Worm (Caenorhabditis elegans) whole organism, L4 larva: ENCODE data around the gene pgap-2.
A peak's percentile ranks its signal among the peaks of the same experiment; 100 is the strongest.

Source experiments
- F10B5.3 ChIP-seq: sonication (generic microtip); optimal IDR thresholded peaks from 2 replicates; lab custom pipeline; 2016; ENCODE audit warnings: mild to moderate bottlenecking, missing genetic modification characterization, missing compliant biosample characterization
- F26F4.8 ChIP-seq: fragments of 200-800 bp; sonication (Bioruptor generic); conservative IDR thresholded peaks from 2 replicates; pipeline ENCODE4 v1.3.6; 2022; ENCODE audit warnings: missing genetic modification characterization, missing compliant biosample characterization
- Y48G9A.11 ChIP-seq: fragments of 200-800 bp; sonication (Bioruptor generic); IDR thresholded peaks from 2 replicates; pipeline ENCODE4 v1.3.6; 2022; ENCODE audit warnings: missing genetic modification reagents, missing genetic modification characterization, missing compliant biosample characterization
- Y5F2A.4 ChIP-seq: fragments of 200-800 bp; sonication (Bioruptor generic); optimal IDR thresholded peaks from 2 replicates; lab custom pipeline; 2018; ENCODE audit warnings: mild to moderate bottlenecking, missing genetic modification characterization, missing compliant biosample characterization
- Y75B8A.6 ChIP-seq: fragments of 200-800 bp; sonication (Bioruptor generic); IDR thresholded peaks from 2 replicates; pipeline ENCODE4 v1.3.6; 2022; ENCODE audit warnings: missing genetic modification reagents, missing genetic modification characterization, missing compliant biosample characterization
- aha-1 ChIP-seq: fragments of 150-350 bp; peaks from one replicate; lab custom pipeline; 2014; ENCODE audit warnings: missing biosample characterization, missing genetic modification characterization
- ceh-20 ChIP-seq: fragments of 200-800 bp; sonication (Bioruptor generic); IDR thresholded peaks from 2 replicates; pipeline ENCODE4 v1.3.6; 2022; ENCODE audit warnings: missing genetic modification reagents, missing genetic modification characterization, missing compliant biosample characterization
- ces-1 ChIP-seq: fragments of 150-350 bp; sonication (generic microtip); optimal IDR thresholded peaks from 4 replicates; lab custom pipeline; 2014; ENCODE audit warnings: missing biosample characterization, missing genetic modification reagents, missing genetic modification characterization
- cey-2 ChIP-seq: sonication (generic microtip); optimal IDR thresholded peaks from 3 replicates; lab custom pipeline; 2017; ENCODE audit warnings: missing genetic modification characterization, mild to moderate bottlenecking, missing compliant biosample characterization, antibody characterized with exemption, borderline replicate concordance; ENCODE audit not compliant: insufficient read depth
- daf-12 ChIP-seq: fragments of 150-350 bp; optimal IDR thresholded peaks from 2 replicates; lab custom pipeline; 2014; ENCODE audit warnings: missing biosample characterization, missing genetic modification reagents, missing genetic modification characterization
- daf-16 ChIP-seq, 3 experiments: sonication (generic microtip); optimal IDR thresholded peaks; 2 replicates each; lab custom pipeline; 2016 to 2017; ENCODE audit warnings: missing genetic modification characterization in 3 of 3, missing genetic modification reagents in 3 of 3, mild to moderate bottlenecking in 2 of 3, missing compliant biosample characterization in 2 of 3, missing biosample characterization in 1 of 3, moderate library complexity in 1 of 3
- daf-8 ChIP-seq: fragments of 200-800 bp; sonication (Bioruptor generic); IDR thresholded peaks from 2 replicates; pipeline ENCODE4 v1.3.6; 2022; ENCODE audit warnings: missing genetic modification characterization, missing compliant biosample characterization
- dmd-6 ChIP-seq: fragments of 200-800 bp; sonication (Bioruptor generic); IDR thresholded peaks from 2 replicates; pipeline ENCODE4 v1.3.6; 2022; ENCODE audit warnings: missing genetic modification reagents, missing genetic modification characterization, missing compliant biosample characterization
- dpl-1 ChIP-seq: fragments of 150-350 bp; optimal IDR thresholded peaks from 2 replicates; lab custom pipeline; 2014; ENCODE audit warnings: missing biosample characterization, missing genetic modification reagents, missing genetic modification characterization
- dve-1 ChIP-seq: sonication (generic microtip); optimal IDR thresholded peaks from 2 replicates; lab custom pipeline; 2017; ENCODE audit warnings: antibody characterized with exemption, mild to moderate bottlenecking, missing genetic modification characterization, missing compliant biosample characterization; ENCODE audit not compliant: insufficient read depth
- egl-43 ChIP-seq: fragments of 200-800 bp; sonication (Bioruptor generic); IDR thresholded peaks from 2 replicates; pipeline ENCODE4 v1.3.6; 2022; ENCODE audit warnings: missing genetic modification reagents, missing genetic modification characterization, missing compliant biosample characterization
- fos-1 ChIP-seq: fragments of 150-350 bp; optimal IDR thresholded peaks from 2 replicates; lab custom pipeline; 2014; ENCODE audit warnings: missing biosample characterization, missing genetic modification characterization
- hlh-11 ChIP-seq: fragments of 200-800 bp; sonication (Bioruptor generic); optimal IDR thresholded peaks from 2 replicates; lab custom pipeline; 2018; ENCODE audit warnings: mild to moderate bottlenecking, missing genetic modification characterization, missing compliant biosample characterization
- hlh-30 ChIP-seq: sonication (generic microtip); optimal IDR thresholded peaks from 2 replicates; lab custom pipeline; 2017; ENCODE audit warnings: antibody characterized with exemption, mild to moderate bottlenecking, missing genetic modification characterization, missing compliant biosample characterization; ENCODE audit not compliant: insufficient read depth
- hmg-1.1 ChIP-seq: fragments of 200-800 bp; sonication (Bioruptor generic); IDR thresholded peaks from 2 replicates; pipeline ENCODE4 v1.3.6; 2022; ENCODE audit warnings: missing genetic modification reagents, missing genetic modification characterization, missing compliant biosample characterization
- lin-39 ChIP-seq: fragments of 150-350 bp; optimal IDR thresholded peaks from 2 replicates; lab custom pipeline; 2014; ENCODE audit warnings: missing biosample characterization, missing genetic modification reagents, missing genetic modification characterization
- lsy-2 ChIP-seq, 2 experiments: fragments of 150-350 bp in 1 of 2; sonication (generic microtip) in 1 of 2; optimal IDR thresholded peaks; 2 replicates each; lab custom pipeline; 2014 to 2017; ENCODE audit warnings: missing biosample characterization in 2 of 2, missing genetic modification characterization in 2 of 2
- mdl-1 ChIP-seq, 2 experiments: fragments of 150-350 bp in 1 of 2; sonication (generic microtip) in 1 of 2; optimal IDR thresholded peaks; 2 replicates each; lab custom pipeline; 2014 to 2017; ENCODE audit warnings: missing biosample characterization in 2 of 2, missing genetic modification characterization in 2 of 2
- mep-1 ChIP-seq: fragments of 150-350 bp; sonication (generic microtip); optimal IDR thresholded peaks from 3 replicates; lab custom pipeline; 2014; ENCODE audit warnings: missing biosample characterization, missing genetic modification characterization
- mxl-2 ChIP-seq: fragments of 200-800 bp; sonication (Bioruptor generic); conservative IDR thresholded peaks from 2 replicates; pipeline ENCODE4 v1.3.6; 2022; ENCODE audit warnings: missing genetic modification reagents, missing genetic modification characterization, missing compliant biosample characterization
- mxl-3 ChIP-seq: fragments of 200-800 bp; sonication (Bioruptor generic); optimal IDR thresholded peaks from 2 replicates; lab custom pipeline; 2018; ENCODE audit warnings: mild to moderate bottlenecking, missing genetic modification characterization, missing compliant biosample characterization
- nhr-11 ChIP-seq: fragments of 150-350 bp; optimal IDR thresholded peaks from 2 replicates; lab custom pipeline; 2014; ENCODE audit warnings: missing biosample characterization, missing genetic modification characterization
- nhr-25 ChIP-seq: sonication (generic microtip); optimal IDR thresholded peaks from 2 replicates; lab custom pipeline; 2017; ENCODE audit warnings: missing genetic modification characterization, mild to moderate bottlenecking, missing compliant biosample characterization, antibody characterized with exemption, moderate library complexity, borderline replicate concordance; ENCODE audit not compliant: insufficient read depth
- nhr-28 ChIP-seq: fragments of 150-350 bp; optimal IDR thresholded peaks from 2 replicates; lab custom pipeline; 2014; ENCODE audit warnings: missing biosample characterization, missing genetic modification characterization
- nhr-6 ChIP-seq: fragments of 150-350 bp; optimal IDR thresholded peaks from 2 replicates; lab custom pipeline; 2014; ENCODE audit warnings: missing biosample characterization, missing genetic modification characterization
- pha-4 ChIP-seq, 2 experiments: fragments of 150-350 bp in 1 of 2; fragments of 200-800 bp in 1 of 2; sonication (Bioruptor generic) in 1 of 2; IDR thresholded peaks in 1 of 2; optimal IDR thresholded peaks in 1 of 2; 2 replicates each; pipeline versions ENCODE4 v1.3.6 to Lab custom; 2014 to 2022; ENCODE audit warnings: missing genetic modification characterization in 2 of 2, missing genetic modification reagents in 2 of 2, missing biosample characterization in 1 of 2, missing compliant biosample characterization in 1 of 2
- pqm-1 ChIP-seq: sonication (generic microtip); optimal IDR thresholded peaks from 2 replicates; lab custom pipeline; 2017; ENCODE audit warnings: missing biosample characterization, missing genetic modification characterization
- rbr-2 ChIP-seq: sonication (generic microtip); optimal IDR thresholded peaks from 2 replicates; lab custom pipeline; 2016; ENCODE audit warnings: missing genotype, missing genetic modification characterization, missing compliant biosample characterization
- set-16 ChIP-seq: fragments of 200-800 bp; sonication (Bioruptor generic); IDR thresholded peaks from 2 replicates; pipeline ENCODE4 v1.3.6; 2022; ENCODE audit warnings: missing genetic modification reagents, missing genetic modification characterization, missing compliant biosample characterization
- skn-1 ChIP-seq: fragments of 150-350 bp; optimal IDR thresholded peaks from 2 replicates; lab custom pipeline; 2014; ENCODE audit warnings: missing biosample characterization, missing genetic modification characterization
- snpc-4 ChIP-seq: fragments of 150-350 bp; optimal IDR thresholded peaks from 2 replicates; lab custom pipeline; 2014; ENCODE audit warnings: missing biosample characterization, missing genetic modification characterization
- spr-1 ChIP-seq: sonication (generic microtip); optimal IDR thresholded peaks from 2 replicates; lab custom pipeline; 2016; ENCODE audit warnings: mild to moderate bottlenecking, missing genetic modification characterization, missing compliant biosample characterization
- tag-97 ChIP-seq: fragments of 200-800 bp; sonication (Bioruptor generic); IDR thresholded peaks from 2 replicates; pipeline ENCODE4 v1.3.6; 2022; ENCODE audit warnings: missing genetic modification characterization, missing compliant biosample characterization
- unc-62 ChIP-seq, 3 experiments: fragments of 150-350 bp in 1 of 3; sonication (generic microtip); optimal IDR thresholded peaks in 2 of 3; peaks in 1 of 3; 1 replicate in 1 of 3; 2 replicates in 2 of 3; lab custom pipeline; 2014 to 2017; ENCODE audit warnings: missing biosample characterization in 3 of 3, missing genetic modification characterization in 3 of 3, missing genetic modification reagents in 3 of 3, missing genotype in 1 of 3
- zag-1 ChIP-seq: fragments of 150-350 bp; optimal IDR thresholded peaks from 2 replicates; lab custom pipeline; 2014; ENCODE audit warnings: missing biosample characterization, missing genetic modification characterization
- ztf-11 ChIP-seq: fragments of 150-350 bp; optimal IDR thresholded peaks from 2 replicates; lab custom pipeline; 2014; ENCODE audit warnings: missing biosample characterization, missing genetic modification characterization

The pgap-2 gene

ce11 chrIII:4659426-4659825 lies 45.9 kb upstream of the pgap-2 start:
- TF ChIP-seq hlh-30 (no peak), fos-1 (tag; lab: Kevin White, UChicago) (no peak), Y5F2A.4 (GFP tag; lab: Kevin White, UChicago) (no peak), unc-62 (GFP tag; optimal IDR thresholded peaks at IDR 0.05 in 1 of 2; lab: Kevin White, UChicago) (peak in 1 of 2 experiments; percentile 65), unc-62 (tag; optimal IDR thresholded peaks at IDR 0.05; lab: Kevin White, UChicago) (no peak), aha-1 (tag; lab: Kevin White, UChicago) (peak; percentile 98)

- peak; percentile 16 for TF ChIP-seq aha-1 (tag; lab: Kevin White, UChicago)
- TF ChIP-seq F26F4.8 (GFP tag; lab: Robert Waterston, UW), result no peak
- no peak for TF ChIP-seq egl-43 (GFP tag; lab: Robert Waterston, UW)
Measured at ce11 chrIII:4665272-4665671, 40.0 kb upstream of the pgap-2 start, which contains the start of gene T23F11.4. Gene T23F11.4, minus strand, starts transcription at chrIII:4665372.

- peak; percentile 26 to 78 for TF ChIP-seq mdl-1 (tag; optimal IDR thresholded peaks at IDR 0.05; lab: Kevin White, UChicago)
- TF ChIP-seq hlh-30, result peak; percentile 46
- TF ChIP-seq rbr-2 (tag; lab: Kevin White, UChicago), result peak; percentile 70
- TF ChIP-seq zag-1 (tag; lab: Kevin White, UChicago), result no peak
- TF ChIP-seq F10B5.3, result no peak
- peak; percentile 59 for TF ChIP-seq hlh-11 (tag; lab: Kevin White, UChicago)
- peak; percentile 22 for TF ChIP-seq mxl-3 (GFP tag; lab: Kevin White, UChicago)
- peak; percentile 62; the same call in 1 of the 2 replicates for TF ChIP-seq hmg-1.1 (GFP tag; lab: Robert Waterston, UW)
- TF ChIP-seq set-16 (GFP tag; lab: Robert Waterston, UW), result peak; percentile 63
- no peak for TF ChIP-seq skn-1 (tag; lab: Kevin White, UChicago)
- TF ChIP-seq nhr-25 (tag; lab: Kevin White, UChicago), result peak; percentile 66
- TF ChIP-seq nhr-28 (tag; lab: Kevin White, UChicago), result peak; percentile 39
- TF ChIP-seq nhr-11 (tag; lab: Kevin White, UChicago), result peak; percentile 19
- peak; percentile 59 for TF ChIP-seq mep-1 (tag; lab: Kevin White, UChicago)
- TF ChIP-seq ztf-11, result no peak
- TF ChIP-seq unc-62 (GFP tag; optimal IDR thresholded peaks at IDR 0.05 in 1 of 2; lab: Kevin White, UChicago), result peak in 1 of 2 experiments; percentile 82
- no peak for TF ChIP-seq unc-62 (tag; optimal IDR thresholded peaks at IDR 0.05; lab: Kevin White, UChicago)
Measured at ce11 chrIII:4666753-4667400, 38.4 kb upstream of the pgap-2 start.

DNA sequence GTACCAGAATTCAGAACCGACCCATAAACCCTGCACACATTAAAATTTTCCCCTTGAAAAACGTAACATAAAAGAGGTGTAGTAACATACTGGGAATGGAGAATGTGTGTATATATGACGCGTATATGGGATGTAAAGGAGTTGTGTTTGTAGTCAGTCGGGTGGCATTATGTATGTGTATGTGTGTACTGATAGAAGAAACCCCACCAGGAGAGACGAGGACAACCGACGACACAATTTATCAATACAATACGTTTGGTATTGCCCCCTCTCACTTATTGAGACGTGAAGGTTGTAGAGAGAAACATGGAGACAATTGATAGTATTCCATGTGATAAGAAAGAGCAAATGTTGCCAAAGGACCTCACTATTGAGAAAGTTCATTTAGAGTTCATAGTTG lies 37.2 kb upstream of the pgap-2 start:
- TF ChIP-seq ceh-20 (GFP tag; lab: Robert Waterston, UW) (no peak), Y48G9A.11 (GFP tag; lab: Robert Waterston, UW) (no peak), nhr-6 (tag; lab: Kevin White, UChicago) (no peak), spr-1 (no peak), lsy-2 (tag; optimal IDR thresholded peaks at IDR 0.05; lab: Kevin White, UChicago) (no peak), nhr-11 (tag; lab: Kevin White, UChicago) (no peak), Y75B8A.6 (GFP tag; lab: Robert Waterston, UW) (no peak), mxl-2 (GFP tag; lab: Robert Waterston, UW) (no peak), pqm-1 (tag; lab: Kevin White, UChicago) (peak; percentile 85), tag-97 (no peak), lin-39 (no peak), dpl-1 (no peak), cey-2 (no peak), fos-1 (tag; lab: Kevin White, UChicago) (no peak), snpc-4 (tag; lab: Kevin White, UChicago) (no peak), dmd-6 (GFP tag; lab: Robert Waterston, UW) (0 out of 2 replicates have a peak, but pooled peaks have one; percentile 13), aha-1 (tag; lab: Kevin White, UChicago) (peak; percentile 66), ztf-11 (no peak), ces-1 (GFP tag; lab: Kevin White, UChicago) (no peak), daf-12 (tag; lab: Kevin White, UChicago) (no peak), pha-4 (GFP tag; IDR thresholded peaks at IDR 0.05; lab: Robert Waterston, UW) (no peak), pha-4 (tag; optimal IDR thresholded peaks at IDR 0.05; lab: Kevin White, UChicago) (no peak), daf-16 (GFP tag; optimal IDR thresholded peaks at IDR 0.05; lab: Kevin White, UChicago) (no peak), daf-16 (tag; optimal IDR thresholded peaks at IDR 0.05; lab: Kevin White, UChicago) (peak; percentile 56), F26F4.8 (GFP tag; lab: Robert Waterston, UW) (no peak), skn-1 (tag; lab: Kevin White, UChicago) (no peak), dve-1 (peak; percentile 21), daf-8 (GFP tag; lab: Robert Waterston, UW) (no peak), hmg-1.1 (GFP tag; lab: Robert Waterston, UW) (no peak), mdl-1 (tag; optimal IDR thresholded peaks at IDR 0.05; lab: Kevin White, UChicago) (peak in 1 of 2 experiments; percentile 6)
